Worm (Caenorhabditis elegans) whole organism, mixed stage, embryonic: ENCODE results near the gene pssy-2.

Experiments
- M03D4.4 ChIP-seq: sonication (generic microtip); optimal IDR thresholded peaks from 2 replicates; lab custom pipeline; 2017; ENCODE audit warnings: mild to moderate bottlenecking, missing genetic modification characterization, missing compliant biosample characterization
- bed-3 ChIP-seq: fragments of 200-800 bp; sonication (Bioruptor generic); optimal IDR thresholded peaks from 3 replicates; lab custom pipeline; 2018; ENCODE audit warnings: mild to moderate bottlenecking, missing genetic modification characterization, moderate library complexity, missing compliant biosample characterization
- blmp-1 ChIP-seq: fragments of 150-350 bp; optimal IDR thresholded peaks from 2 replicates; lab custom pipeline; 2014; ENCODE audit warnings: missing biosample characterization, missing genetic modification characterization
- ceh-39 ChIP-seq: fragments of 150-350 bp; optimal IDR thresholded peaks from 2 replicates; lab custom pipeline; 2014; ENCODE audit warnings: missing biosample characterization, missing genetic modification characterization
- ceh-43 ChIP-seq: fragments of 200-800 bp; sonication (Bioruptor generic); optimal IDR thresholded peaks from 2 replicates; lab custom pipeline; 2018; ENCODE audit warnings: mild to moderate bottlenecking, missing genetic modification characterization, moderate library complexity, missing compliant biosample characterization
- ceh-83 ChIP-seq: fragments of 200-800 bp; sonication (Bioruptor generic); optimal IDR thresholded peaks from 2 replicates; lab custom pipeline; 2018; ENCODE audit warnings: mild to moderate bottlenecking, missing genetic modification characterization, missing compliant biosample characterization
- ces-1 ChIP-seq: fragments of 150-350 bp; optimal IDR thresholded peaks from 2 replicates; lab custom pipeline; 2014; ENCODE audit warnings: missing biosample characterization, missing genetic modification reagents, missing genetic modification characterization
- cnd-1 ChIP-seq: fragments of 200-800 bp; sonication (Bioruptor generic); optimal IDR thresholded peaks from 2 replicates; lab custom pipeline; 2018; ENCODE audit warnings: mild to moderate bottlenecking, missing genetic modification characterization, missing compliant biosample characterization
- drap-1 ChIP-seq: fragments of 200-800 bp; sonication (Bioruptor generic); optimal IDR thresholded peaks from 3 replicates; lab custom pipeline; 2018; ENCODE audit warnings: mild to moderate bottlenecking, missing genetic modification characterization, missing compliant biosample characterization
- elt-1 ChIP-seq: sonication (generic microtip); optimal IDR thresholded peaks from 2 replicates; lab custom pipeline; 2017; ENCODE audit warnings: missing genetic modification characterization, mild to moderate bottlenecking, missing compliant biosample characterization, antibody characterized with exemption, moderate library complexity, borderline replicate concordance; ENCODE audit not compliant: insufficient read depth
- elt-3 ChIP-seq: fragments of 150-350 bp; optimal IDR thresholded peaks from 2 replicates; lab custom pipeline; 2014; ENCODE audit warnings: missing biosample characterization, missing genetic modification characterization
- flh-1 ChIP-seq: fragments of 200-800 bp; sonication (Bioruptor generic); optimal IDR thresholded peaks from 2 replicates; lab custom pipeline; 2018; ENCODE audit warnings: mild to moderate bottlenecking, missing genetic modification characterization, moderate library complexity, missing compliant biosample characterization
- ham-2 ChIP-seq: fragments of 200-800 bp; sonication (Bioruptor generic); optimal IDR thresholded peaks from 2 replicates; lab custom pipeline; 2018; ENCODE audit warnings: mild to moderate bottlenecking, missing genetic modification characterization, missing compliant biosample characterization
- lin-13 ChIP-seq: fragments of 150-350 bp; optimal IDR thresholded peaks from 2 replicates; lab custom pipeline; 2014; ENCODE audit warnings: missing biosample characterization, missing genetic modification characterization
- lin-32 ChIP-seq: fragments of 200-800 bp; sonication (Bioruptor generic); optimal IDR thresholded peaks from 2 replicates; lab custom pipeline; 2018; ENCODE audit warnings: mild to moderate bottlenecking, missing genetic modification characterization, missing compliant biosample characterization
- lsy-2 ChIP-seq: fragments of 150-350 bp; optimal IDR thresholded peaks from 2 replicates; lab custom pipeline; 2014; ENCODE audit warnings: missing biosample characterization, missing genetic modification characterization
- mab-5 ChIP-seq: fragments of 150-350 bp; optimal IDR thresholded peaks from 2 replicates; lab custom pipeline; 2014; ENCODE audit warnings: missing biosample characterization, missing genetic modification characterization
- mep-1 ChIP-seq: fragments of 150-350 bp; optimal IDR thresholded peaks from 2 replicates; lab custom pipeline; 2017; ENCODE audit warnings: missing biosample characterization, missing genetic modification reagents, missing genetic modification characterization, inconsistent platforms
- mls-2 ChIP-seq: sonication (generic microtip); optimal IDR thresholded peaks from 2 replicates; lab custom pipeline; 2016; ENCODE audit warnings: mild to moderate bottlenecking, missing genetic modification characterization, moderate library complexity, missing compliant biosample characterization
- nhr-12 ChIP-seq: fragments of 150-350 bp; optimal IDR thresholded peaks from 2 replicates; lab custom pipeline; 2014; ENCODE audit warnings: missing biosample characterization, missing genetic modification characterization
- nhr-2 ChIP-seq: fragments of 150-350 bp; optimal IDR thresholded peaks from 2 replicates; lab custom pipeline; 2014; ENCODE audit warnings: missing biosample characterization, missing genetic modification characterization
- nhr-237 ChIP-seq: fragments of 150-350 bp; optimal IDR thresholded peaks from 2 replicates; lab custom pipeline; 2014; ENCODE audit warnings: missing biosample characterization, missing genetic modification characterization
- nhr-28 ChIP-seq: fragments of 150-350 bp; optimal IDR thresholded peaks from 2 replicates; lab custom pipeline; 2014; ENCODE audit warnings: missing biosample characterization, missing genetic modification characterization
- nhr-76 ChIP-seq: sonication (generic microtip); optimal IDR thresholded peaks from 2 replicates; lab custom pipeline; 2017; ENCODE audit warnings: missing biosample characterization, missing genetic modification characterization
- pha-4 ChIP-seq: fragments of 150-350 bp; optimal IDR thresholded peaks from 2 replicates; lab custom pipeline; 2018; ENCODE audit warnings: missing biosample characterization, missing genetic modification reagents, missing genetic modification characterization
- sem-2 ChIP-seq: fragments of 200-800 bp; sonication (Bioruptor generic); optimal IDR thresholded peaks from 2 replicates; lab custom pipeline; 2018; ENCODE audit warnings: mild to moderate bottlenecking, missing genetic modification characterization, missing compliant biosample characterization
- snpc-4 ChIP-seq: fragments of 150-350 bp; optimal IDR thresholded peaks from 2 replicates; lab custom pipeline; 2014; ENCODE audit warnings: missing biosample characterization, missing genetic modification characterization
- sptf-1 ChIP-seq: sonication (generic microtip); optimal IDR thresholded peaks from 2 replicates; lab custom pipeline; 2017; ENCODE audit warnings: mild to moderate bottlenecking, missing genetic modification characterization, moderate library complexity, missing compliant biosample characterization
- tbx-8 ChIP-seq: fragments of 200-800 bp; sonication (Bioruptor generic); optimal IDR thresholded peaks from 2 replicates; lab custom pipeline; 2018; ENCODE audit warnings: mild to moderate bottlenecking, missing genetic modification characterization, moderate library complexity, missing compliant biosample characterization
- unc-120 ChIP-seq: sonication (generic microtip); optimal IDR thresholded peaks from 2 replicates; lab custom pipeline; 2017; ENCODE audit warnings: missing genetic modification characterization, missing compliant biosample characterization; ENCODE audit not compliant: poor library complexity, severe bottlenecking
- unc-39 ChIP-seq: fragments of 150-350 bp; optimal IDR thresholded peaks from 2 replicates; lab custom pipeline; 2014; ENCODE audit warnings: missing biosample characterization, missing genetic modification characterization
- unc-62 ChIP-seq: fragments of 150-350 bp; optimal IDR thresholded peaks from 2 replicates; lab custom pipeline; 2014; ENCODE audit warnings: missing biosample characterization, missing genetic modification reagents, missing genetic modification characterization
- zip-8 ChIP-seq: fragments of 150-350 bp; optimal IDR thresholded peaks from 2 replicates; lab custom pipeline; 2014; ENCODE audit warnings: missing biosample characterization, missing genetic modification characterization
- ztf-11 ChIP-seq: fragments of 150-350 bp; optimal IDR thresholded peaks from 2 replicates; lab custom pipeline; 2014; ENCODE audit warnings: missing biosample characterization, missing genetic modification characterization

pssy-2 gene

ce11 chrIII:13502513-13502912 lies 30.9 kb downstream of the pssy-2 start, which contains the start of gene T28A8.8:
TSS of gene T28A8.8 (plus strand) at chrIII:13502813.
- no peak for TF ChIP-seq nhr-2
- no peak for TF ChIP-seq cnd-1 (tag; lab: Kevin White, UChicago)
- no peak for TF ChIP-seq nhr-28
- TF ChIP-seq zip-8 (tag; lab: Kevin White, UChicago), result no peak
- TF ChIP-seq bed-3 (GFP tag; lab: Kevin White, UChicago), result no peak
- TF ChIP-seq mls-2, result no peak
- TF ChIP-seq mab-5, result no peak
- no peak for TF ChIP-seq elt-3 (tag; lab: Kevin White, UChicago)
- TF ChIP-seq ceh-43 (GFP tag; lab: Kevin White, UChicago), result no peak
- TF ChIP-seq lin-32 (GFP tag; lab: Kevin White, UChicago), result no peak
- TF ChIP-seq nhr-12, result no peak
- no peak for TF ChIP-seq sem-2 (GFP tag; lab: Kevin White, UChicago)
- no peak for TF ChIP-seq nhr-237 (tag; lab: Kevin White, UChicago)
- no peak for TF ChIP-seq mep-1 (tag; lab: Kevin White, UChicago)
- TF ChIP-seq unc-62, result no peak
- TF ChIP-seq elt-1, result no peak
- no peak for TF ChIP-seq lin-13
- TF ChIP-seq unc-120 (tag; lab: Kevin White, UChicago), result no peak

DNA sequence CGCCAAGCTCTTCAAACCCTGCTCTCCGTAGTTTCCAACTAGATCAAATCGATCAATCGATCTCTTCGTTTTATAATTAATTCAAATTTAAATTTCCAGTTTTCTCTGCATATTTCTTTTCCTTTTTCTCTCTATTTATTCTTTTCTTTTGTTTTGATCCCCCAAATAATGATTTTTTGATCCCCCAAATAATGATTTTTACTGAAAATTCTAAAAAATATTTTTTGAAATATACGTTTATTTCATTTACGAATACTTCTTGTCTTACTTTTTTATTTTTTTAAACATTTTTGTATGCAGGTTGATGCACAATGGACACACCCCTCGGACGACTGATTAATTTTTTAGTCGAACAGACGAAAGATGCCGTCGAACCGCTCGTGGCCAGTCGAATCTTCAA lies 31.8 kb downstream of the pssy-2 start, which contains the start of gene T28A8.4:
Gene T28A8.4 (plus strand): TSS at position 301 of the 400 bp plus-strand sequence.
- TF ChIP-seq pha-4 (no peak), lin-32 (GFP tag; lab: Kevin White, UChicago) (no peak), lin-13 (no peak), tbx-8 (GFP tag; lab: Kevin White, UChicago) (no peak), cnd-1 (tag; lab: Kevin White, UChicago) (no peak), ceh-43 (GFP tag; lab: Kevin White, UChicago) (no peak), elt-3 (tag; lab: Kevin White, UChicago) (no peak), nhr-28 (no peak), mab-5 (no peak), ztf-11 (no peak), sem-2 (GFP tag; lab: Kevin White, UChicago) (no peak), unc-62 (no peak), mep-1 (tag; lab: Kevin White, UChicago) (no peak), nhr-237 (tag; lab: Kevin White, UChicago) (no peak), nhr-76 (no peak), mls-2 (no peak), M03D4.4 (tag; lab: Kevin White, UChicago) (no peak), flh-1 (GFP tag; lab: Kevin White, UChicago) (no peak), sptf-1 (tag; lab: Kevin White, UChicago) (no peak)

ce11 chrIII:13505718-13506117 lies 34.1 kb downstream of the pssy-2 start, which contains the start of gene T28A8.3:
TSS of gene T28A8.3 (plus strand) at chrIII:13506018.
- TF ChIP-seq nhr-237 (tag; lab: Kevin White, UChicago), result no peak
- TF ChIP-seq unc-39, result no peak
- TF ChIP-seq sptf-1 (tag; lab: Kevin White, UChicago), result no peak
- TF ChIP-seq bed-3 (GFP tag; lab: Kevin White, UChicago), result no peak
- TF ChIP-seq pha-4, result no peak
- TF ChIP-seq snpc-4 (tag; lab: Kevin White, UChicago), result no peak
- no peak for TF ChIP-seq lin-13
- TF ChIP-seq drap-1 (GFP tag; lab: Kevin White, UChicago), result no peak
- TF ChIP-seq lin-32 (GFP tag; lab: Kevin White, UChicago), result no peak
- no peak for TF ChIP-seq blmp-1
- TF ChIP-seq nhr-28, result no peak
- no peak for TF ChIP-seq ceh-39 (tag; lab: Kevin White, UChicago)
- no peak for TF ChIP-seq ces-1 (GFP tag; lab: Kevin White, UChicago)

DNA sequence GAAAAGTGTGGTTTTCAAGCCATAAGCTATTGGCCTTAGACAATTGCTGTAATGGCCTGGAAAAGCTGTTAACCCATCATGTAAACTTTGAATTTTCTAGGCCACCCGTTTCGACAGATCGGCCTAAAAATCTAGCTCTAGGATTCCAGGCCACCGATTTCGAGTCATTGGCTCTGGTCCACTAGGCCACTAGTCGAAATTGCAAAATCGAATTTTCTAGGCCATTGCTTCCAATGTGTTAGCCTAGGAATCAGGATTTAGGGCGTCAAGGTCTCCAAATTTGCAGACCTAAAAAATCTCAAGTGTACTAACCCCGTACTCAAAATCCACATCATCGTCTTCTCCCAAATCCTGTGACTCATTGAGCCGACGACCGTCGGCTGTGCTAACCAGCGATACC lies 39.1 kb downstream of the pssy-2 start:
- TF ChIP-seq lsy-2 (tag; lab: Kevin White, UChicago) (no peak), flh-1 (GFP tag; lab: Kevin White, UChicago) (no peak), ceh-83 (GFP tag; lab: Kevin White, UChicago) (no peak), ces-1 (GFP tag; lab: Kevin White, UChicago) (no peak), ham-2 (GFP tag; lab: Kevin White, UChicago) (no peak), ceh-39 (tag; lab: Kevin White, UChicago) (no peak), nhr-28 (no peak), unc-62 (no peak)
